Worm (Caenorhabditis elegans): ENCODE results near the gene Y69A2AR.25.

Gene Y69A2AR.25

ce11 chrIV:2599634-2600033 is 31.5 kb upstream of the Y69A2AR.25 start:
- TF ChIP-seq lsy-27 (tag; optimal IDR thresholded peaks at IDR 0.05; ENCODE audit: borderline replicate concordance, insufficient read depth) (no peak), F55B11.4 (tag; optimal IDR thresholded peaks at IDR 0.05; ENCODE audit: borderline replicate concordance, insufficient read depth) (no peak), bed-1 (GFP tag; IDR thresholded peaks at IDR 0.05) (no peak), dpl-1 (GFP tag; optimal IDR thresholded peaks at IDR 0.05) (no peak), tlf-1 (GFP tag; optimal IDR thresholded peaks at IDR 0.05) (peak; percentile 47), rec-8 (tag; optimal IDR thresholded peaks at IDR 0.05) (no peak), ceh-91 (GFP tag; IDR thresholded peaks at IDR 0.05) (no peak), pha-4 (tag; optimal IDR thresholded peaks at IDR 0.05) (peak; percentile 21), lin-35 (GFP tag; optimal IDR thresholded peaks at IDR 0.05) (peak in 1 of 3 experiments; percentile 52), nhr-90 (tag; optimal IDR thresholded peaks at IDR 0.05) (no peak), lin-26 (GFP tag; IDR thresholded peaks at IDR 0.05) (0 out of 2 replicates have a peak, but pooled peaks have one; percentile 37), madf-8 (GFP tag; conservative IDR thresholded peaks at IDR 0.05) (no peak), mes-4 (tag; optimal IDR thresholded peaks at IDR 0.05) (no peak), ceh-27 (GFP tag; optimal IDR thresholded peaks at IDR 0.05) (peak; percentile 68), egl-18 (GFP tag; IDR thresholded peaks at IDR 0.05) (no peak), Y95B8A.8 (GFP tag; IDR thresholded peaks at IDR 0.05) (no peak), B0336.3 (GFP tag; IDR thresholded peaks at IDR 0.05) (0 out of 2 replicates have a peak, but pooled peaks have one; percentile 52), F33H1.4 (GFP tag; IDR thresholded peaks at IDR 0.05) (0 out of 2 replicates have a peak, but pooled peaks have one; percentile 14), F10E7.11 (tag; optimal IDR thresholded peaks at IDR 0.05) (no peak), attf-5 (GFP tag; optimal IDR thresholded peaks at IDR 0.05) (peak; percentile 85), C17E4.6 (GFP tag; IDR thresholded peaks at IDR 0.05) (no peak), sea-2 (GFP tag; IDR thresholded peaks at IDR 0.05) (no peak), ztf-26 (tag; optimal IDR thresholded peaks at IDR 0.05) (peak; percentile 19), somi-1 (GFP tag; optimal IDR thresholded peaks at IDR 0.05) (peak; percentile 44), K12H6.12 (tag; optimal IDR thresholded peaks at IDR 0.05) (peak; percentile 32), madf-10 (tag; optimal IDR thresholded peaks at IDR 0.05) (peak; percentile 19), ama-1 (optimal IDR thresholded peaks at IDR 0.05) (peak; percentile 78), ama-1 (GFP tag; optimal IDR thresholded peaks at IDR 0.05) (no peak), F23B12.7 (tag; optimal IDR thresholded peaks at IDR 0.05; ENCODE audit: insufficient read depth) (peak; percentile 29), ztf-18 (tag; optimal IDR thresholded peaks at IDR 0.05) (peak; percentile 15), ztf-3 (GFP tag; optimal IDR thresholded peaks at IDR 0.05) (no peak), ztf-22 (GFP tag; optimal IDR thresholded peaks at IDR 0.05) (no peak), mxl-1 (tag; optimal IDR thresholded peaks at IDR 0.05) (no peak), Y53F4B.3 (GFP tag; IDR thresholded peaks at IDR 0.05) (no peak), K11D2.4 (GFP tag; IDR thresholded peaks at IDR 0.05) (peak; percentile 60; the same call in 1 of the 2 replicates), dox-1 (GFP tag; IDR thresholded peaks at IDR 0.05) (peak; percentile 72), ztf-6 (GFP tag; IDR thresholded peaks at IDR 0.05) (no peak), B0261.1 (tag; optimal IDR thresholded peaks at IDR 0.05) (no peak), cebp-1 (GFP tag; IDR thresholded peaks at IDR 0.05) (peak; percentile 58; the same call in 1 of the 2 replicates), cebp-1 (tag; optimal IDR thresholded peaks at IDR 0.05) (peak; percentile 75), ceh-58 (GFP tag; IDR thresholded peaks at IDR 0.05) (no peak), hmg-20 (GFP tag; IDR thresholded peaks at IDR 0.05) (no peak), unc-130 (GFP tag; optimal IDR thresholded peaks at IDR 0.05) (no peak), tbp1 (GFP tag; optimal IDR thresholded peaks at IDR 0.05) (peak; percentile 41), ekl-4 (GFP tag; IDR thresholded peaks at IDR 0.05) (0 out of 2 replicates have a peak, but pooled peaks have one; percentile 45), gei-17 (GFP tag; optimal IDR thresholded peaks at IDR 0.05) (no peak), Y56A3A.18 (GFP tag; IDR thresholded peaks at IDR 0.05) (no peak), nhr-80 (tag; optimal IDR thresholded peaks at IDR 0.05) (peak; percentile 73), ztf-25 (GFP tag; IDR thresholded peaks at IDR 0.05) (no peak)

Data from whole organism, young adult.